Worm (Caenorhabditis elegans) whole organism, young adult: ENCODE results near the gene sre-3.

Experiments used
- C06A6.2 ChIP-seq: fragments of 200-800 bp; sonication (Bioruptor generic); conservative IDR thresholded peaks from 2 replicates; pipeline ENCODE4 v1.3.6; 2022; ENCODE audit warnings: missing genetic modification characterization, missing compliant biosample characterization
- F22D6.2 ChIP-seq: sonication (generic microtip); optimal IDR thresholded peaks from 2 replicates; lab custom pipeline; 2016; ENCODE audit warnings: mild to moderate bottlenecking, missing genetic modification characterization, missing compliant biosample characterization
- F23B12.7 ChIP-seq: sonication (generic microtip); optimal IDR thresholded peaks from 2 replicates; lab custom pipeline; 2017; ENCODE audit warnings: missing genetic modification characterization, mild to moderate bottlenecking, missing compliant biosample characterization, antibody characterized with exemption, moderate library complexity; ENCODE audit not compliant: insufficient read depth
- F33H1.4 ChIP-seq: fragments of 200-800 bp; sonication (Bioruptor generic); IDR thresholded peaks from 2 replicates; pipeline ENCODE4 v1.3.6; 2022; ENCODE audit warnings: missing genetic modification reagents, missing genetic modification characterization, missing compliant biosample characterization
- K12H6.12 ChIP-seq: fragments of 200-800 bp; sonication (Bioruptor generic); optimal IDR thresholded peaks from 2 replicates; lab custom pipeline; 2018; ENCODE audit warnings: mild to moderate bottlenecking, missing genetic modification characterization, missing compliant biosample characterization
- Y53F4B.3 ChIP-seq: fragments of 200-800 bp; sonication (Bioruptor generic); IDR thresholded peaks from 2 replicates; pipeline ENCODE4 v1.3.6; 2022; ENCODE audit warnings: missing genetic modification reagents, missing genetic modification characterization, missing compliant biosample characterization
- Y79H2A.3 ChIP-seq: fragments of 200-800 bp; sonication (Bioruptor generic); conservative IDR thresholded peaks from 2 replicates; pipeline ENCODE4 v1.3.6; 2022; ENCODE audit warnings: missing genetic modification reagents, missing genetic modification characterization, missing compliant biosample characterization
- Y95B8A.8 ChIP-seq: fragments of 200-800 bp; sonication (Bioruptor generic); IDR thresholded peaks from 2 replicates; pipeline ENCODE4 v1.3.6; 2022; ENCODE audit warnings: missing genetic modification reagents, missing genetic modification characterization, missing compliant biosample characterization
- aptf-2 ChIP-seq: fragments of 200-800 bp; sonication (Bioruptor generic); conservative IDR thresholded peaks from 2 replicates; pipeline ENCODE4 v1.3.6; 2022; ENCODE audit warnings: missing genetic modification reagents, missing genetic modification characterization, missing compliant biosample characterization
- attf-5 ChIP-seq: fragments of 200-800 bp; sonication (Bioruptor generic); optimal IDR thresholded peaks from 2 replicates; lab custom pipeline; 2018; ENCODE audit warnings: mild to moderate bottlenecking, missing genetic modification characterization, missing compliant biosample characterization
- egl-44 ChIP-seq: fragments of 200-800 bp; sonication (Bioruptor generic); IDR thresholded peaks from 2 replicates; pipeline ENCODE4 v1.3.6; 2022; ENCODE audit warnings: missing genetic modification reagents, missing genetic modification characterization, missing compliant biosample characterization
- ekl-4 ChIP-seq: fragments of 200-800 bp; sonication (Bioruptor generic); IDR thresholded peaks from 2 replicates; pipeline ENCODE4 v1.3.6; 2022; ENCODE audit warnings: missing genetic modification reagents, missing genetic modification characterization, missing compliant biosample characterization
- gei-17 ChIP-seq: fragments of 200-800 bp; sonication (Bioruptor generic); optimal IDR thresholded peaks from 2 replicates; lab custom pipeline; 2018; ENCODE audit warnings: mild to moderate bottlenecking, missing genetic modification characterization, missing compliant biosample characterization
- hrde-1 ChIP-seq: sonication (generic microtip); optimal IDR thresholded peaks from 2 replicates; lab custom pipeline; 2016; ENCODE audit warnings: missing genetic modification characterization, mild to moderate bottlenecking, missing compliant biosample characterization, moderate library complexity, missing genotype, missing genetic modification reagents, borderline replicate concordance
- lag-1 ChIP-seq: fragments of 200-800 bp; sonication (Bioruptor generic); IDR thresholded peaks from 2 replicates; pipeline ENCODE4 v1.3.6; 2022; ENCODE audit warnings: missing genetic modification reagents, missing genetic modification characterization, missing compliant biosample characterization
- lin-26 ChIP-seq: fragments of 200-800 bp; sonication (Bioruptor generic); IDR thresholded peaks from 2 replicates; pipeline ENCODE4 v1.3.6; 2022; ENCODE audit warnings: missing genetic modification reagents, missing genetic modification characterization, missing compliant biosample characterization
- lin-40 ChIP-seq: sonication (generic microtip); optimal IDR thresholded peaks from 2 replicates; lab custom pipeline; 2016; ENCODE audit warnings: missing genetic modification characterization, mild to moderate bottlenecking, missing compliant biosample characterization, missing genotype, missing genetic modification reagents
- lsl-1 ChIP-seq: fragments of 200-800 bp; sonication (Bioruptor generic); optimal IDR thresholded peaks from 2 replicates; lab custom pipeline; 2018; ENCODE audit warnings: mild to moderate bottlenecking, missing genetic modification characterization, moderate library complexity, missing compliant biosample characterization
- madf-10 ChIP-seq: sonication (generic microtip); optimal IDR thresholded peaks from 2 replicates; lab custom pipeline; 2016; ENCODE audit warnings: mild to moderate bottlenecking, missing genetic modification characterization, missing compliant biosample characterization
- mcd-1 ChIP-seq: fragments of 200-800 bp; sonication (Bioruptor generic); IDR thresholded peaks from 2 replicates; pipeline ENCODE4 v1.3.6; 2022; ENCODE audit warnings: missing genetic modification reagents, missing genetic modification characterization, missing compliant biosample characterization
- nhr-179 ChIP-seq: sonication (generic microtip); optimal IDR thresholded peaks from 2 replicates; lab custom pipeline; 2016; ENCODE audit warnings: mild to moderate bottlenecking, missing genetic modification characterization, missing compliant biosample characterization
- nhr-80 ChIP-seq: sonication (generic microtip); optimal IDR thresholded peaks from 2 replicates; lab custom pipeline; 2016; ENCODE audit warnings: missing genetic modification characterization, missing compliant biosample characterization
- nhr-90 ChIP-seq: sonication (generic microtip); optimal IDR thresholded peaks from 2 replicates; lab custom pipeline; 2016; ENCODE audit warnings: missing genotype, mild to moderate bottlenecking, missing genetic modification characterization, missing compliant biosample characterization
- rec-8 ChIP-seq, 2 experiments: sonication (generic microtip); optimal IDR thresholded peaks; 2 replicates each; lab custom pipeline; 2016; ENCODE audit warnings: mild to moderate bottlenecking in 2 of 2, missing genetic modification characterization in 2 of 2, missing genetic modification reagents in 2 of 2, missing genotype in 2 of 2, missing biosample characterization in 1 of 2, missing compliant biosample characterization in 1 of 2, moderate library complexity in 1 of 2
- repo-1 ChIP-seq: sonication (generic microtip); optimal IDR thresholded peaks from 2 replicates; lab custom pipeline; 2017; ENCODE audit warnings: mild to moderate bottlenecking, missing genetic modification characterization, missing compliant biosample characterization
- somi-1 ChIP-seq: fragments of 200-800 bp; sonication (Bioruptor generic); optimal IDR thresholded peaks from 2 replicates; lab custom pipeline; 2018; ENCODE audit warnings: mild to moderate bottlenecking, missing genetic modification characterization, missing compliant biosample characterization
- tbp1 ChIP-seq: fragments of 200-800 bp; sonication (Bioruptor generic); optimal IDR thresholded peaks from 2 replicates; lab custom pipeline; 2018; ENCODE audit warnings: mild to moderate bottlenecking, missing genetic modification characterization, missing compliant biosample characterization
- zim-3 ChIP-seq: sonication (generic microtip); optimal IDR thresholded peaks from 2 replicates; lab custom pipeline; 2017; ENCODE audit warnings: mild to moderate bottlenecking, missing genetic modification characterization, moderate library complexity, missing compliant biosample characterization
- ztf-22 ChIP-seq: fragments of 200-800 bp; sonication (Bioruptor generic); optimal IDR thresholded peaks from 2 replicates; lab custom pipeline; 2018; ENCODE audit warnings: mild to moderate bottlenecking, missing genetic modification characterization, moderate library complexity, missing compliant biosample characterization
- ztf-26 ChIP-seq: sonication (generic microtip); optimal IDR thresholded peaks from 2 replicates; lab custom pipeline; 2017; ENCODE audit warnings: missing genetic modification characterization, missing compliant biosample characterization

Gene sre-3

ce11 chrII:7337469-7337893 is 48.1 kb upstream of the sre-3 start (continued):
- TF ChIP-seq F23B12.7 (tag; lab: Kevin White, UChicago), result peak; percentile 22
- no peak for TF ChIP-seq ekl-4 (GFP tag; lab: Robert Waterston, UW)
- TF ChIP-seq F22D6.2 (tag; lab: Kevin White, UChicago), result peak; percentile 86
- TF ChIP-seq tbp1, result peak; percentile 27
- peak; percentile 70 for TF ChIP-seq nhr-90 (tag; lab: Kevin White, UChicago)
- TF ChIP-seq aptf-2 (GFP tag; lab: Robert Waterston, UW), result 0 out of 2 replicates have a peak, but pooled peaks have one; percentile 10
- TF ChIP-seq nhr-80 (tag; lab: Kevin White, UChicago), result peak; percentile 96
- peak; percentile 76 for TF ChIP-seq C06A6.2 (GFP tag; lab: Robert Waterston, UW)
- peak; percentile 75 for TF ChIP-seq attf-5 (GFP tag; lab: Kevin White, UChicago)
- peak; percentile 64 for TF ChIP-seq ztf-22
- TF ChIP-seq lin-40 (tag; lab: Kevin White, UChicago), result peak; percentile 87
- TF ChIP-seq zim-3 (tag; lab: Kevin White, UChicago), result no peak
- TF ChIP-seq madf-10 (tag; lab: Kevin White, UChicago), result peak; percentile 18
- no peak for TF ChIP-seq egl-44

ce11 chrII:7338995-7339394 is 46.5 kb upstream of the sre-3 start, which contains the start of gene nhr-21:
Gene nhr-21 (plus strand): TSS chrII:7339229.
- TF ChIP-seq Y53F4B.3 (GFP tag; lab: Robert Waterston, UW) (no peak), somi-1 (GFP tag; lab: Kevin White, UChicago) (peak; percentile 9)

ce11 chrII:7340703-7341102 is 44.8 kb upstream of the sre-3 start:
- TF ChIP-seq rec-8 (tag; optimal IDR thresholded peaks at IDR 0.05; lab: Kevin White, UChicago) (no peak), gei-17 (no peak), K12H6.12 (tag; lab: Kevin White, UChicago) (no peak), hrde-1 (tag; lab: Kevin White, UChicago) (no peak), repo-1 (tag; lab: Kevin White, UChicago) (no peak), F33H1.4 (GFP tag; lab: Robert Waterston, UW) (no peak), lag-1 (no peak), nhr-179 (no peak), mcd-1 (GFP tag; lab: Robert Waterston, UW) (no peak), Y79H2A.3 (GFP tag; lab: Robert Waterston, UW) (no peak), Y95B8A.8 (GFP tag; lab: Robert Waterston, UW) (no peak), F22D6.2 (tag; lab: Kevin White, UChicago) (no peak)

- no peak for TF ChIP-seq lsl-1
- TF ChIP-seq ztf-26 (tag; lab: Kevin White, UChicago), result peak; percentile 6
- no peak for TF ChIP-seq rec-8 (tag; optimal IDR thresholded peaks at IDR 0.05; lab: Kevin White, UChicago)
Measured at ce11 chrII:7341572-7342303, 43.8 kb upstream of the sre-3 start.

ce11 chrII:7342884-7343283 is 42.7 kb upstream of the sre-3 start:
- TF ChIP-seq mcd-1 (GFP tag; lab: Robert Waterston, UW) (no peak), lin-26 (GFP tag; lab: Robert Waterston, UW) (peak; percentile 39; the same call in 1 of the 2 replicates), C06A6.2 (GFP tag; lab: Robert Waterston, UW) (peak; percentile 49; the same call in 1 of the 2 replicates)
- TF ChIP-seq, all 124 proteins: peak for 2
